Worm (Caenorhabditis elegans): Measurements from ENCODE around the gene ZK930.2.

Gene ZK930.2

ce11 chrII:11923620-11924298 lies 30.5 kb upstream of the ZK930.2 start:
- TF ChIP-seq F49E8.2 (tag; optimal IDR thresholded peaks at IDR 0.05; ENCODE audit: borderline replicate concordance), result no peak
- no peak for TF ChIP-seq dve-1 (tag; optimal IDR thresholded peaks at IDR 0.05; ENCODE audit: insufficient read depth)
- no peak for TF ChIP-seq zip-11 (GFP tag; IDR thresholded peaks at IDR 0.05)
- TF ChIP-seq hlh-30 (tag; optimal IDR thresholded peaks at IDR 0.05; ENCODE audit: insufficient read depth), result no peak
- 0 out of 2 replicates have a peak, but pooled peaks have one; percentile 17 for TF ChIP-seq madf-9 (GFP tag; conservative IDR thresholded peaks at IDR 0.05)
- no peak for TF ChIP-seq dpl-1 (GFP tag; optimal IDR thresholded peaks at IDR 0.05)

DNA sequence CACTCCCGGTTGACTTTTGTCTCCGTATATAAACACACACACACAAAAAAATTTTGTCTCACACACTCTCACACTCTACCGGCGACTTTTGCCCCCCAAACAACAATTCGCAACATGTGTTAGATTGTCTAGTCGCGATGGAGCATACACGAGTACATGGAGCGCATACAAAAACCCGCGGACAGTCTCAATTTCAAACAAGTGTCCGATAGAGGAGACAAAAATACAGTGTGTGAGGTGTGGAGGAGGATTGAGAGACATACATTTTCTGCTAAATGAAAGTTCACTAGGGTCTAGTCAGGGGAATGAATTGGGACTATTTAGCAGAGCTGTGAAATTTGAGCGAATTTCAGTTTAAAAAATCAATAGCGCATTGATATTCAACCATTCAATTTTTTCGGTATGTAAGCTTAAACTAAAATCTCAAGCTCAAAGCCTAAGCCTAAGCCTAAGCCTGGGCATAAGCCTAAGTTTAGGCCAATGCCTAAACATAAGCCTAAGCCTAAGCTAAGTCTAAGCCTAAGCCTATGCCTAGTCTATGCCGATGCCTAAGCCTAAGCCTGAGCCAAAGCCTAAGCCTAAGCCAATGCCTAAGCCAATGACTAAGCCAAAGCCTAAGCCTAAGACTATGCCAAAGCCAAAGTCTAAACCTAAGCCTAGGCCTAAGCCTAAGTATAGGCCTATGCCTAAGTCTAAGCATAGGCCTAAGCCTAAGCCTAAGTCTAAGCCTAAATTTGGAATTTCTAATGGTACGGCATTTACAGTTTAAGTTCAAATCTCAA lies 29.7 kb upstream of the ZK930.2 start:
- TF ChIP-seq lir-3 (tag; optimal IDR thresholded peaks at IDR 0.05), result no peak
- no peak for TF ChIP-seq fkh-10 (GFP tag; optimal IDR thresholded peaks at IDR 0.05)
- peak; percentile 93 for TF ChIP-seq aha-1 (tag)

- TF ChIP-seq Y5F2A.4 (GFP tag; optimal IDR thresholded peaks at IDR 0.05) (peak; percentile 53), nhr-77 (tag; optimal IDR thresholded peaks at IDR 0.05) (no peak), ztf-11 (tag; optimal IDR thresholded peaks at IDR 0.05) (no peak), F37D6.2 (tag; optimal IDR thresholded peaks at IDR 0.05) (no peak), mxl-2 (GFP tag; conservative IDR thresholded peaks at IDR 0.05) (no peak), lin-1 (GFP tag; IDR thresholded peaks at IDR 0.05) (peak; percentile 80), fkh-10 (GFP tag; optimal IDR thresholded peaks at IDR 0.05) (no peak), lin-15B (tag; optimal IDR thresholded peaks at IDR 0.05) (no peak), cey-2 (tag; optimal IDR thresholded peaks at IDR 0.05; ENCODE audit: borderline replicate concordance, insufficient read depth) (no peak), dmd-8 (GFP tag; IDR thresholded peaks at IDR 0.05) (0 out of 2 replicates have a peak, but pooled peaks have one; percentile 56), snpc-1.2 (GFP tag; IDR thresholded peaks at IDR 0.05) (peak; percentile 68; the same call in 1 of the 2 replicates), snpc-4 (tag; optimal IDR thresholded peaks at IDR 0.05) (no peak), aly-2 (tag; optimal IDR thresholded peaks at IDR 0.05) (peak; percentile 51), nhr-42 (GFP tag; IDR thresholded peaks at IDR 0.05) (no peak), nhr-6 (tag; optimal IDR thresholded peaks at IDR 0.05) (no peak), zfp-2 (tag; optimal IDR thresholded peaks at IDR 0.05) (no peak), D1046.2 (GFP tag; IDR thresholded peaks at IDR 0.05) (no peak), aha-1 (tag) (no peak), duxl-1 (tag; optimal IDR thresholded peaks at IDR 0.05; ENCODE audit: poor library complexity) (no peak), nhr-10 (tag; optimal IDR thresholded peaks at IDR 0.05) (no peak), egl-43 (GFP tag; IDR thresholded peaks at IDR 0.05) (0 out of 2 replicates have a peak, but pooled peaks have one; percentile 15), nhr-237 (tag; optimal IDR thresholded peaks at IDR 0.05) (no peak), egl-27 (tag; optimal IDR thresholded peaks at IDR 0.05) (no peak), arid-1 (GFP tag; conservative IDR thresholded peaks at IDR 0.05) (peak; percentile 73), jun-1 (tag; optimal IDR thresholded peaks at IDR 0.05) (no peak), attf-4 (tag; optimal IDR thresholded peaks at IDR 0.05) (no peak), pqm-1 (tag; optimal IDR thresholded peaks at IDR 0.05) (no peak), lsy-2 (tag; optimal IDR thresholded peaks at IDR 0.05) (no peak), mdt-29 (GFP tag; IDR thresholded peaks at IDR 0.05) (0 out of 2 replicates have a peak, but pooled peaks have one; percentile 11), pha-4 (GFP tag; IDR thresholded peaks at IDR 0.05) (peak; percentile 69; the same call in 1 of the 2 replicates), pha-4 (tag; optimal IDR thresholded peaks at IDR 0.05) (no peak), ceh-20 (GFP tag; IDR thresholded peaks at IDR 0.05) (no peak), hmg-1.1 (GFP tag; IDR thresholded peaks at IDR 0.05) (no peak), nhr-41 (GFP tag; IDR thresholded peaks at IDR 0.05) (no peak), saeg-2 (GFP tag; IDR thresholded peaks at IDR 0.05) (0 out of 2 replicates have a peak, but pooled peaks have one; percentile 55), set-16 (GFP tag; IDR thresholded peaks at IDR 0.05) (no peak), madf-9 (GFP tag; conservative IDR thresholded peaks at IDR 0.05) (no peak), nhr-111 (GFP tag; optimal IDR thresholded peaks at IDR 0.05) (peak; percentile 8), ama-1 (optimal IDR thresholded peaks at IDR 0.05) (peak; percentile 48)
These were observed 24.3 kb upstream of the ZK930.2 start for ce11 chrII:11917530-11917952.

All from whole organism, L4 larva.